Fruit fly (Drosophila melanogaster): ENCODE measurements around the gene X11Lbeta.
"Not testable (repeated sequence)": the region's sequence is repeated elsewhere in the genome, so short reads cannot be mapped to it uniquely, and the experiment has no call there.

- TF ChIP-seq h, Myc, psq, insv (optimal IDR thresholded peaks at IDR 0.05): not testable (repeated sequence)
Observed at dm6 chrX:10661743-10662142, 34.2 kb downstream of the X11Lbeta start, which contains the start of gene Rab9E.

All from Kc167 (cell line).